Fruit fly (Drosophila melanogaster) whole organism, embryonic: ENCODE data around the gene CG34288.

ENCODE experiments used
- BEAF-32 ChIP-seq: fragments of 200-800 bp; sonication (Bioruptor generic); optimal IDR thresholded peaks from 3 replicates; lab custom pipeline; 2017; ENCODE audit warnings: missing biosample characterization, missing genetic modification characterization, mild to moderate bottlenecking, moderate library complexity, missing genetic modification reagents
- CG13287 ChIP-seq: fragments of 200-800 bp; sonication (Bioruptor generic); IDR thresholded peaks from 2 replicates; pipeline ENCODE4 v1.3.6; 2022; ENCODE audit warnings: missing biosample characterization, missing genetic modification characterization; ENCODE audit not compliant: partially characterized antibody
- CG14965 ChIP-seq: fragments of 200-800 bp; sonication (Bioruptor generic); optimal IDR thresholded peaks from 2 replicates; lab custom pipeline; 2016; ENCODE audit warnings: missing biosample characterization, missing genetic modification characterization, borderline replicate concordance
- CG1603 ChIP-seq: fragments of 200-800 bp; sonication (Bioruptor generic); optimal IDR thresholded peaks from 2 replicates; lab custom pipeline; 2019; ENCODE audit warnings: missing biosample characterization, mild to moderate bottlenecking, missing genetic modification characterization, moderate library complexity
- CG16813 ChIP-seq: fragments of 200-800 bp; sonication (Bioruptor generic); IDR thresholded peaks from 3 replicates; pipeline ENCODE4 v1.3.6; 2022; ENCODE audit warnings: missing biosample characterization, missing genetic modification characterization; ENCODE audit not compliant: partially characterized antibody
- CG2116 ChIP-seq: fragments of 200-800 bp; sonication (Bioruptor generic); optimal IDR thresholded peaks from 3 replicates; lab custom pipeline; 2018; ENCODE audit warnings: missing biosample characterization, mild to moderate bottlenecking, missing genetic modification characterization
- CG34224 ChIP-seq: fragments of 200-800 bp; sonication (Bioruptor generic); IDR thresholded peaks from 3 replicates; pipeline ENCODE4 v1.3.6; 2022; ENCODE audit warnings: missing biosample characterization, missing genetic modification characterization; ENCODE audit not compliant: partially characterized antibody
- CG6689 ChIP-seq: fragments of 200-800 bp; sonication (Bioruptor generic); IDR thresholded peaks from 2 replicates; pipeline ENCODE4 v1.3.6; 2022; ENCODE audit warnings: missing biosample characterization, missing genetic modification characterization
- CG7928 ChIP-seq: fragments of 200-800 bp; sonication (Bioruptor generic); optimal IDR thresholded peaks from 2 replicates; lab custom pipeline; 2017; ENCODE audit warnings: missing biosample characterization, mild to moderate bottlenecking, missing genetic modification characterization
- Dll ChIP-seq: fragments of 200-800 bp; sonication (Bioruptor generic); IDR thresholded peaks from 4 replicates; pipeline ENCODE4 v1.3.6; 2022; ENCODE audit warnings: missing biosample characterization, missing genetic modification characterization; ENCODE audit not compliant: partially characterized antibody
- Dp ChIP-seq: fragments of 200-800 bp; sonication (Bioruptor generic); optimal IDR thresholded peaks from 2 replicates; lab custom pipeline; 2018; ENCODE audit warnings: missing biosample characterization, mild to moderate bottlenecking, missing genetic modification characterization, moderate library complexity
- Dref ChIP-seq: fragments of 200-800 bp; sonication (Bioruptor generic); IDR thresholded peaks from 2 replicates; pipeline ENCODE4 v1.3.6; 2022; ENCODE audit warnings: missing biosample characterization, missing genetic modification characterization
- E2f2 ChIP-seq: fragments of 200-800 bp; sonication (Bioruptor generic); IDR thresholded peaks from 2 replicates; pipeline ENCODE4 v1.3.6; 2022; ENCODE audit warnings: missing biosample characterization, missing genetic modification characterization
- Ets65A ChIP-seq: fragments of 200-800 bp; sonication (Bioruptor generic); peaks from one replicate; lab custom pipeline; 2016; ENCODE audit warnings: missing biosample characterization, missing genetic modification characterization
- Jarid2 ChIP-seq: fragments of 200-800 bp; sonication (Bioruptor generic); optimal IDR thresholded peaks from 3 replicates; lab custom pipeline; 2017; ENCODE audit warnings: mild to moderate bottlenecking, missing biosample characterization, missing genetic modification reagents, missing genetic modification characterization
- Med ChIP-seq: fragments of 200-800 bp; sonication (Bioruptor generic); peaks from one replicate; lab custom pipeline; 2016; ENCODE audit warnings: missing biosample characterization, missing genetic modification characterization, mild to moderate bottlenecking, inconsistent platforms, moderate library complexity
- Myb ChIP-seq: fragments of 200-800 bp; sonication (Bioruptor generic); optimal IDR thresholded peaks from 2 replicates; lab custom pipeline; 2016; ENCODE audit warnings: missing biosample characterization, missing genetic modification characterization
- NK7.1 ChIP-seq: fragments of 200-800 bp; sonication (Bioruptor generic); optimal IDR thresholded peaks from 3 replicates; lab custom pipeline; 2016; ENCODE audit warnings: missing biosample characterization, missing genetic modification characterization
- Rx ChIP-seq: fragments of 200-800 bp; sonication (Bioruptor generic); IDR thresholded peaks from 2 replicates; pipeline ENCODE4 v1.3.6; 2022; ENCODE audit warnings: missing biosample characterization, missing genetic modification characterization
- Sry-δ ChIP-seq: fragments of 200-800 bp; sonication (Bioruptor generic); optimal IDR thresholded peaks from 2 replicates; lab custom pipeline; 2016; ENCODE audit warnings: missing biosample characterization, missing genetic modification characterization
- Xrp1 ChIP-seq: fragments of 200-800 bp; sonication (Bioruptor generic); IDR thresholded peaks from 2 replicates; pipeline ENCODE4 v1.3.6; 2022; ENCODE audit warnings: missing biosample characterization, missing genetic modification characterization
- amos ChIP-seq: fragments of 200-800 bp; sonication (Bioruptor generic); IDR thresholded peaks from 2 replicates; pipeline ENCODE4 v1.3.6; 2022; ENCODE audit warnings: missing biosample characterization, missing genetic modification characterization; ENCODE audit not compliant: partially characterized antibody
- cad ChIP-seq: fragments of >200 bp; optimal IDR thresholded peaks from 2 replicates; lab custom pipeline; 2017; ENCODE audit warnings: missing biosample characterization, missing genetic modification characterization
- gcm ChIP-seq: fragments of 200-800 bp; sonication (Bioruptor generic); optimal IDR thresholded peaks from 2 replicates; lab custom pipeline; 2019; ENCODE audit warnings: missing biosample characterization, mild to moderate bottlenecking, missing genetic modification characterization, moderate library complexity
- gfzf ChIP-seq: fragments of 200-800 bp; sonication (Bioruptor generic); optimal IDR thresholded peaks from 2 replicates; lab custom pipeline; 2016; ENCODE audit warnings: missing biosample characterization, mild to moderate bottlenecking, missing genetic modification characterization, moderate library complexity
- hbn ChIP-seq: fragments of 200-800 bp; sonication (Bioruptor generic); IDR thresholded peaks from 2 replicates; pipeline ENCODE4 v1.3.6; 2022; ENCODE audit warnings: missing biosample characterization, missing genetic modification characterization; ENCODE audit not compliant: partially characterized antibody
- jumu ChIP-seq: fragments of 200-800 bp; sonication (Bioruptor generic); optimal IDR thresholded peaks from 3 replicates; lab custom pipeline; 2016; ENCODE audit warnings: missing biosample characterization, missing genetic modification characterization
- lmd ChIP-seq: fragments of 200-800 bp; sonication (Bioruptor generic); IDR thresholded peaks from 2 replicates; pipeline ENCODE4 v1.3.6; 2022; ENCODE audit warnings: missing biosample characterization, missing genetic modification characterization
- nau ChIP-seq: fragments of 200-800 bp; sonication (Bioruptor generic); optimal IDR thresholded peaks from 3 replicates; lab custom pipeline; 2017; ENCODE audit warnings: missing biosample characterization, mild to moderate bottlenecking, missing genetic modification characterization, missing genetic modification reagents
- psq ChIP-seq: fragments of 200-800 bp; sonication (Bioruptor generic); optimal IDR thresholded peaks from 2 replicates; lab custom pipeline; 2017; ENCODE audit warnings: missing biosample characterization, missing genetic modification characterization
- pzg ChIP-seq: fragments of 200-800 bp; sonication (Bioruptor generic); optimal IDR thresholded peaks from 3 replicates; lab custom pipeline; 2018; ENCODE audit warnings: missing biosample characterization, mild to moderate bottlenecking, missing genetic modification characterization, moderate library complexity
- row ChIP-seq: fragments of 200-800 bp; sonication (Bioruptor generic); IDR thresholded peaks from 3 replicates; pipeline ENCODE4 v1.3.6; 2022; ENCODE audit warnings: missing biosample characterization, missing genetic modification characterization
- sens ChIP-seq: fragments of 200-800 bp; sonication (Bioruptor generic); peaks from one replicate; lab custom pipeline; 2016; ENCODE audit warnings: missing biosample characterization, missing genetic modification characterization
- tap ChIP-seq: fragments of 200-800 bp; optimal IDR thresholded peaks from 3 replicates; lab custom pipeline; 2019; ENCODE audit warnings: missing biosample characterization, mild to moderate bottlenecking, missing genetic modification characterization, moderate library complexity
- unc-4 ChIP-seq: fragments of 200-800 bp; sonication (Bioruptor generic); IDR thresholded peaks from 2 replicates; pipeline ENCODE4 v1.3.6; 2022; ENCODE audit warnings: missing biosample characterization, missing genetic modification characterization; ENCODE audit not compliant: partially characterized antibody

CG34288 gene

dm6 chr3R:22494523-22495309 lies 47.7 kb upstream of the CG34288 start (continued):
- TF ChIP-seq jumu (GFP tag; lab: Kevin White, UChicago): no peak

dm6 chr3R:22492767-22493166 lies 45.7 kb upstream of the CG34288 start, which contains the start of gene tHMG2:
TSS of gene tHMG2 (plus strand) at chr3R:22492953.
- no peak for TF ChIP-seq nau (GFP tag; lab: Kevin White, UChicago)
- TF ChIP-seq tap (tag; lab: Kevin White, UChicago): no peak
- no peak for TF ChIP-seq gcm
- peak; percentile 83 for TF ChIP-seq CG7928 (GFP tag; lab: Kevin White, UChicago)
- peak; percentile 36 for TF ChIP-seq Sry-δ
- TF ChIP-seq amos (GFP tag; lab: Robert Waterston, UW): peak; percentile 27; the same call in 1 of the 2 replicates
- peak; percentile 40 for TF ChIP-seq pzg (GFP tag; lab: Kevin White, UChicago)
- TF ChIP-seq sens: peak; percentile 41
- TF ChIP-seq E2f2 (GFP tag; lab: Robert Waterston, UW): peak; percentile 56
- peak; percentile 40; the same call in 1 of the 2 replicates for TF ChIP-seq CG13287 (GFP tag; lab: Robert Waterston, UW)
- peak; percentile 14 for TF ChIP-seq Ets65A
- TF ChIP-seq Med (GFP tag; lab: Kevin White, UChicago): peak; percentile 44
- 0 out of 2 replicates have a peak, but pooled peaks have one; percentile 26 for TF ChIP-seq hbn
- no peak for TF ChIP-seq lmd (GFP tag; lab: Robert Waterston, UW)
- peak; percentile 6 for TF ChIP-seq CG2116 (GFP tag; lab: Kevin White, UChicago)
- 0 out of 3 replicates have a peak, but pooled peaks have one; percentile 47 for TF ChIP-seq CG16813
- 0 out of 3 replicates have a peak, but pooled peaks have one; percentile 22 for TF ChIP-seq CG34224 (GFP tag; lab: Robert Waterston, UW)
- no peak for TF ChIP-seq NK7.1 (GFP tag; lab: Kevin White, UChicago)
- no peak for TF ChIP-seq Rx (GFP tag; lab: Robert Waterston, UW)
- TF ChIP-seq Dp (GFP tag; lab: Kevin White, UChicago): peak; percentile 53
- peak; percentile 66 for TF ChIP-seq Dref (GFP tag; lab: Robert Waterston, UW)
- TF ChIP-seq unc-4 (GFP tag; lab: Robert Waterston, UW): 0 out of 2 replicates have a peak, but pooled peaks have one; percentile 28
- peak; percentile 15 for TF ChIP-seq CG1603 (tag; lab: Kevin White, UChicago)
- TF ChIP-seq Jarid2: no peak
- peak; percentile 92 for TF ChIP-seq Myb
- TF ChIP-seq gfzf (GFP tag; lab: Kevin White, UChicago): peak; percentile 55
- TF ChIP-seq Xrp1 (GFP tag; lab: Robert Waterston, UW): no peak
- TF ChIP-seq psq (GFP tag; lab: Kevin White, UChicago): no peak
- TF ChIP-seq CG14965 (GFP tag; lab: Kevin White, UChicago): no peak
- TF ChIP-seq Dll: peak; percentile 18; the same call in 1 of the 4 replicates
- TF ChIP-seq BEAF-32 (GFP tag; lab: Kevin White, UChicago): peak; percentile 36
- peak; percentile 76 for TF ChIP-seq CG6689
- no peak for TF ChIP-seq cad
- peak; percentile 19; the same call in 1 of the 3 replicates for TF ChIP-seq row (GFP tag; lab: Robert Waterston, UW)
- TF ChIP-seq, all 482 proteins: peak for 23
